Worm (Caenorhabditis elegans): ENCODE measurements around the gene sri-38.

- TF ChIP-seq unc-62 (GFP tag; optimal IDR thresholded peaks at IDR 0.05): no peak
- TF ChIP-seq snpc-4 (tag; optimal IDR thresholded peaks at IDR 0.05): no peak
- no peak for TF ChIP-seq nhr-77 (tag; optimal IDR thresholded peaks at IDR 0.05)
- TF ChIP-seq fkh-10 (GFP tag; optimal IDR thresholded peaks at IDR 0.05): no peak
- TF ChIP-seq lin-39 (tag; optimal IDR thresholded peaks at IDR 0.05): no peak
Measured at ce11 chrII:2578216-2578615, 32.4 kb upstream of the sri-38 start.

Measured in whole organism, L3 larva.